Fruit fly (Drosophila melanogaster) whole organism, prepupa: Measurements from ENCODE around the gene CG13075.
A peak's percentile ranks its signal among the peaks of the same experiment; 100 is the strongest.

Source experiments
- Blimp-1 ChIP-seq: fragments of 200-800 bp; sonication (Bioruptor generic); optimal IDR thresholded peaks from 3 replicates; lab custom pipeline; 2017; ENCODE audit warnings: missing biosample characterization, missing genetic modification characterization, mild to moderate bottlenecking, moderate library complexity, missing genetic modification reagents
- CG10631 ChIP-seq: fragments of 200-800 bp; sonication (Bioruptor generic); optimal IDR thresholded peaks from 2 replicates; lab custom pipeline; 2016; ENCODE audit warnings: missing biosample characterization, missing genetic modification characterization
- CG10669 ChIP-seq: fragments of 200-800 bp; sonication (Bioruptor generic); optimal IDR thresholded peaks from 3 replicates; lab custom pipeline; 2018; ENCODE audit warnings: missing biosample characterization, mild to moderate bottlenecking, missing genetic modification characterization, moderate library complexity
- CG11294 ChIP-seq: fragments of 200-800 bp; sonication (Bioruptor generic); IDR thresholded peaks from 2 replicates; pipeline ENCODE4 v1.3.6; 2022; ENCODE audit warnings: missing biosample characterization, missing genetic modification characterization
- CG11762 ChIP-seq: fragments of 200-800 bp; sonication (Bioruptor generic); optimal IDR thresholded peaks from 3 replicates; lab custom pipeline; 2016; ENCODE audit warnings: missing biosample characterization, missing genetic modification characterization; ENCODE audit not compliant: insufficient read depth
- CG15336 ChIP-seq: fragments of 200-800 bp; sonication (Bioruptor generic); IDR thresholded peaks from 2 replicates; pipeline ENCODE4 v1.3.6; 2022; ENCODE audit warnings: missing biosample characterization, missing genetic modification characterization
- CG16779 ChIP-seq: fragments of 200-800 bp; sonication (Bioruptor generic); optimal IDR thresholded peaks from 3 replicates; lab custom pipeline; 2017; ENCODE audit warnings: missing biosample characterization, mild to moderate bottlenecking, missing genetic modification characterization
- CG31627 ChIP-seq: fragments of 200-800 bp; sonication (Bioruptor generic); optimal IDR thresholded peaks from 3 replicates; lab custom pipeline; 2016; ENCODE audit warnings: missing biosample characterization, missing genetic modification characterization
- CG32006 ChIP-seq: fragments of 200-800 bp; sonication (Bioruptor generic); optimal IDR thresholded peaks from 3 replicates; lab custom pipeline; 2017; ENCODE audit warnings: missing biosample characterization, mild to moderate bottlenecking, missing genetic modification characterization
- CG4318 ChIP-seq: fragments of 200-800 bp; sonication (Bioruptor generic); optimal IDR thresholded peaks from 3 replicates; lab custom pipeline; 2017; ENCODE audit warnings: missing biosample characterization, mild to moderate bottlenecking, missing genetic modification characterization
- CG6276 ChIP-seq: fragments of 200-800 bp; sonication (Bioruptor generic); optimal IDR thresholded peaks from 2 replicates; lab custom pipeline; 2017; ENCODE audit warnings: missing biosample characterization, mild to moderate bottlenecking, missing genetic modification characterization
- CG6792 ChIP-seq: fragments of 200-800 bp; sonication (Bioruptor generic); optimal IDR thresholded peaks from 3 replicates; lab custom pipeline; 2016; ENCODE audit warnings: missing biosample characterization, missing genetic modification characterization
- CG6854 ChIP-seq: fragments of 200-800 bp; sonication (Bioruptor generic); optimal IDR thresholded peaks from 2 replicates; lab custom pipeline; 2017; ENCODE audit warnings: missing biosample characterization, mild to moderate bottlenecking, missing genetic modification characterization
- CG7368 ChIP-seq: fragments of 200-800 bp; sonication (Bioruptor generic); optimal IDR thresholded peaks from 3 replicates; lab custom pipeline; 2016; ENCODE audit warnings: missing biosample characterization, missing genetic modification characterization
- CG8119 ChIP-seq: fragments of 200-800 bp; sonication (Bioruptor generic); IDR thresholded peaks from 3 replicates; pipeline ENCODE4 v1.3.6; 2022; ENCODE audit warnings: missing biosample characterization, missing genetic modification characterization
- CG8632 ChIP-seq: fragments of 200-800 bp; sonication (Bioruptor generic); optimal IDR thresholded peaks from 3 replicates; lab custom pipeline; 2016; ENCODE audit warnings: missing biosample characterization, missing genetic modification characterization
- CG9139 ChIP-seq: fragments of 200-800 bp; sonication (Bioruptor generic); optimal IDR thresholded peaks from 3 replicates; lab custom pipeline; 2017; ENCODE audit warnings: missing biosample characterization, mild to moderate bottlenecking, missing genetic modification characterization
- Eip75B ChIP-seq: fragments of 200-800 bp; sonication (Bioruptor generic); optimal IDR thresholded peaks from 3 replicates; lab custom pipeline; 2016; ENCODE audit warnings: missing biosample characterization, missing genetic modification characterization
- Eip93F ChIP-seq: fragments of 200-800 bp; sonication (Bioruptor generic); optimal IDR thresholded peaks from 2 replicates; lab custom pipeline; 2016; ENCODE audit warnings: missing biosample characterization, mild to moderate bottlenecking, missing genetic modification characterization
- Ets21C ChIP-seq: fragments of 200-800 bp; sonication (Bioruptor generic); optimal IDR thresholded peaks from 3 replicates; lab custom pipeline; 2016; ENCODE audit warnings: missing biosample characterization, missing genetic modification characterization
- Gug ChIP-seq: fragments of 200-800 bp; sonication (Bioruptor generic); IDR thresholded peaks from 2 replicates; pipeline ENCODE4 v1.3.6; 2022; ENCODE audit warnings: missing biosample characterization, missing genetic modification characterization
- Hr38 ChIP-seq: sonication (Bioruptor generic); optimal IDR thresholded peaks from 2 replicates; lab custom pipeline; 2016; ENCODE audit warnings: missing biosample characterization, missing genetic modification characterization
- Hr39 ChIP-seq: fragments of 200-800 bp; sonication (Bioruptor generic); optimal IDR thresholded peaks from 2 replicates; lab custom pipeline; 2016; ENCODE audit warnings: missing biosample characterization, missing genetic modification characterization
- Hr4 ChIP-seq: fragments of 200-800 bp; sonication (Bioruptor generic); optimal IDR thresholded peaks from 3 replicates; lab custom pipeline; 2016; ENCODE audit warnings: missing biosample characterization, missing genetic modification characterization
- Lpt ChIP-seq: fragments of 200-800 bp; sonication (Bioruptor generic); optimal IDR thresholded peaks from 3 replicates; lab custom pipeline; 2016; ENCODE audit warnings: missing biosample characterization, missing genetic modification characterization
- Met ChIP-seq: fragments of 200-800 bp; sonication (Bioruptor generic); optimal IDR thresholded peaks from 3 replicates; lab custom pipeline; 2016; ENCODE audit warnings: missing biosample characterization, missing genetic modification characterization
- OdsH ChIP-seq: fragments of 200-800 bp; sonication (Bioruptor generic); optimal IDR thresholded peaks from 3 replicates; lab custom pipeline; 2016; ENCODE audit warnings: missing biosample characterization, missing genetic modification characterization
- Smox ChIP-seq: fragments of 200-800 bp; sonication (Bioruptor generic); optimal IDR thresholded peaks from 3 replicates; lab custom pipeline; 2016; ENCODE audit warnings: missing biosample characterization, missing genetic modification characterization
- Sox102F ChIP-seq: fragments of 200-800 bp; sonication (Bioruptor generic); optimal IDR thresholded peaks from 2 replicates; lab custom pipeline; 2016; ENCODE audit warnings: missing biosample characterization, mild to moderate bottlenecking, missing genetic modification characterization
- Sox14 ChIP-seq: fragments of 200-800 bp; sonication (Bioruptor generic); optimal IDR thresholded peaks from 3 replicates; lab custom pipeline; 2016; ENCODE audit warnings: missing biosample characterization, missing genetic modification characterization
- achi ChIP-seq: fragments of 200-800 bp; sonication (Bioruptor generic); optimal IDR thresholded peaks from 3 replicates; lab custom pipeline; 2016; ENCODE audit warnings: missing biosample characterization, missing genetic modification characterization
- acj6 ChIP-seq: fragments of 200-800 bp; sonication (Bioruptor generic); optimal IDR thresholded peaks from 3 replicates; lab custom pipeline; 2016; ENCODE audit warnings: missing biosample characterization, missing genetic modification characterization
- cyc ChIP-seq: fragments of 200-800 bp; sonication (Bioruptor generic); optimal IDR thresholded peaks from 3 replicates; lab custom pipeline; 2016; ENCODE audit warnings: missing biosample characterization, missing genetic modification characterization
- dac ChIP-seq: fragments of 200-800 bp; sonication (Bioruptor generic); optimal IDR thresholded peaks from 2 replicates; lab custom pipeline; 2017; ENCODE audit warnings: missing biosample characterization, mild to moderate bottlenecking, missing genetic modification characterization
- dsx ChIP-seq: fragments of 200-800 bp; optimal IDR thresholded peaks from 3 replicates; lab custom pipeline; 2019; ENCODE audit warnings: missing biosample characterization, mild to moderate bottlenecking, missing genetic modification characterization, moderate library complexity; ENCODE audit not compliant: poor library complexity, severe bottlenecking
- eg ChIP-seq: fragments of 200-800 bp; sonication (Bioruptor generic); IDR thresholded peaks from 3 replicates; pipeline ENCODE4 v1.3.6; 2022; ENCODE audit warnings: missing biosample characterization, missing genetic modification characterization
- esn ChIP-seq: fragments of 200-800 bp; sonication (Bioruptor generic); optimal IDR thresholded peaks from 2 replicates; lab custom pipeline; 2016; ENCODE audit warnings: missing biosample characterization, mild to moderate bottlenecking, missing genetic modification characterization, moderate library complexity
- fd59A ChIP-seq: fragments of 200-800 bp; sonication (Bioruptor generic); optimal IDR thresholded peaks from 2 replicates; lab custom pipeline; 2017; ENCODE audit warnings: missing biosample characterization, mild to moderate bottlenecking, missing genetic modification characterization, missing genetic modification reagents
- lz ChIP-seq: fragments of 200-800 bp; sonication (Bioruptor generic); optimal IDR thresholded peaks from 3 replicates; lab custom pipeline; 2016; ENCODE audit warnings: missing biosample characterization, missing genetic modification characterization
- net ChIP-seq: fragments of 200-800 bp; sonication (Bioruptor generic); optimal IDR thresholded peaks from 3 replicates; lab custom pipeline; 2016; ENCODE audit warnings: missing biosample characterization, missing genetic modification characterization
- salr ChIP-seq, 2 experiments: fragments of 200-800 bp; sonication (Bioruptor generic); optimal IDR thresholded peaks; 3 replicates each; lab custom pipeline; 2016 to 2018; ENCODE audit warnings: missing biosample characterization in 2 of 2, missing genetic modification characterization in 2 of 2, mild to moderate bottlenecking in 1 of 2
- spab ChIP-seq: fragments of 200-800 bp; sonication (Bioruptor generic); optimal IDR thresholded peaks from 2 replicates; lab custom pipeline; 2017; ENCODE audit warnings: missing biosample characterization, mild to moderate bottlenecking, missing genetic modification characterization, missing genetic modification reagents
- ss ChIP-seq, 2 experiments: fragments of 200-800 bp; sonication (Bioruptor generic); optimal IDR thresholded peaks; 2 replicates in 1 of 2; 3 replicates in 1 of 2; lab custom pipeline; 2017 to 2018; ENCODE audit warnings: mild to moderate bottlenecking in 2 of 2, missing biosample characterization in 2 of 2, missing genetic modification characterization in 2 of 2, moderate library complexity in 1 of 2
- svp ChIP-seq: fragments of 200-800 bp; sonication (Bioruptor generic); peaks from one replicate; lab custom pipeline; 2016; ENCODE audit warnings: missing biosample characterization, missing genetic modification characterization
- topi ChIP-seq: fragments of 200-800 bp; sonication (Bioruptor generic); optimal IDR thresholded peaks from 3 replicates; lab custom pipeline; 2016; ENCODE audit warnings: missing biosample characterization, missing genetic modification characterization
- vri ChIP-seq: fragments of 200-800 bp; sonication (Bioruptor generic); optimal IDR thresholded peaks from 3 replicates; lab custom pipeline; 2016; ENCODE audit warnings: missing biosample characterization, mild to moderate bottlenecking, missing genetic modification characterization

CG13075 gene

dm6 chr3L:16056101-16056891, 27.5 kb upstream of the CG13075 start (continued):
- TF ChIP-seq Hr38 (GFP tag; lab: Kevin White, UChicago) (no peak), CG32006 (GFP tag; lab: Kevin White, UChicago) (peak; percentile 12), spab (GFP tag; lab: Kevin White, UChicago) (no peak)

dm6 chr3L:16060806-16061600, 22.8 kb upstream of the CG13075 start:
- TF ChIP-seq topi (GFP tag; lab: Kevin White, UChicago) (no peak), svp (GFP tag; lab: Kevin White, UChicago) (peak; percentile 77), Hr4 (peak; percentile 62), OdsH (peak; percentile 38), lz (GFP tag; lab: Kevin White, UChicago) (peak; percentile 36), CG8119 (GFP tag; lab: Robert Waterston, UW) (peak; percentile 40; the same call in 2 of the 3 replicates), net (peak; percentile 24), Ets21C (GFP tag; lab: Kevin White, UChicago) (no peak), dsx (GFP tag; lab: Kevin White, UChicago) (peak; percentile 92), CG6276 (peak; percentile 54), dac (no peak), CG6792 (peak; percentile 32), CG16779 (tag; lab: Kevin White, UChicago) (no peak), salr (GFP tag; optimal IDR thresholded peaks at IDR 0.05; lab: Kevin White, UChicago) (peak in 1 of 2 experiments; percentile 49), Gug (GFP tag; lab: Robert Waterston, UW) (no peak), achi (GFP tag; lab: Kevin White, UChicago) (no peak), CG15336 (no peak), eg (GFP tag; lab: Robert Waterston, UW) (peak; percentile 10; the same call in 2 of the 3 replicates), Eip93F (GFP tag; lab: Kevin White, UChicago) (no peak), CG11294 (GFP tag; lab: Robert Waterston, UW) (no peak), acj6 (peak; percentile 58), CG9139 (GFP tag; lab: Kevin White, UChicago) (no peak), esn (GFP tag; lab: Kevin White, UChicago) (peak; percentile 45), Sox14 (GFP tag; lab: Kevin White, UChicago) (no peak), fd59A (peak; percentile 23), Hr38 (GFP tag; lab: Kevin White, UChicago) (no peak), CG6854 (no peak), vri (GFP tag; lab: Kevin White, UChicago) (peak; percentile 7), CG31627 (GFP tag; lab: Kevin White, UChicago) (no peak), CG8632 (GFP tag; lab: Kevin White, UChicago) (peak; percentile 16), spab (GFP tag; lab: Kevin White, UChicago) (no peak), CG10631 (peak; percentile 53), CG4318 (GFP tag; lab: Kevin White, UChicago) (peak; percentile 56)

dm6 chr3L:16082251-16082650, 1.5 kb upstream of the CG13075 start, which contains the start of gene CG33258:
Gene CG33258 (plus strand): TSS chr3L:16082551.
- TF ChIP-seq Hr39 (GFP tag; lab: Kevin White, UChicago), result no peak
- TF ChIP-seq Eip75B (GFP tag; lab: Kevin White, UChicago), result no peak
- no peak for TF ChIP-seq CG6854
- no peak for TF ChIP-seq CG10669 (GFP tag; lab: Kevin White, UChicago)
- no peak for TF ChIP-seq net
- no peak for TF ChIP-seq CG15336
- TF ChIP-seq CG16779 (tag; lab: Kevin White, UChicago), result no peak
- no peak for TF ChIP-seq Met (GFP tag; lab: Kevin White, UChicago)
- TF ChIP-seq Sox102F (GFP tag; lab: Kevin White, UChicago), result no peak
- TF ChIP-seq Smox (GFP tag; lab: Kevin White, UChicago), result no peak
- TF ChIP-seq CG8632 (GFP tag; lab: Kevin White, UChicago), result no peak
- TF ChIP-seq ss (GFP tag; optimal IDR thresholded peaks at IDR 0.05; lab: Kevin White, UChicago), result no peak
- no peak for TF ChIP-seq cyc
- no peak for TF ChIP-seq CG7368 (GFP tag; lab: Kevin White, UChicago)
- no peak for TF ChIP-seq Lpt (GFP tag; lab: Kevin White, UChicago)
- no peak for TF ChIP-seq Gug (GFP tag; lab: Robert Waterston, UW)
- TF ChIP-seq Blimp-1 (GFP tag; lab: Kevin White, UChicago), result no peak
- no peak for TF ChIP-seq CG6792
- no peak for TF ChIP-seq CG11762 (GFP tag; lab: Kevin White, UChicago)
